Fruit fly (Drosophila melanogaster): ENCODE measurements around the gene CG6621.

CG6621 gene

DNA sequence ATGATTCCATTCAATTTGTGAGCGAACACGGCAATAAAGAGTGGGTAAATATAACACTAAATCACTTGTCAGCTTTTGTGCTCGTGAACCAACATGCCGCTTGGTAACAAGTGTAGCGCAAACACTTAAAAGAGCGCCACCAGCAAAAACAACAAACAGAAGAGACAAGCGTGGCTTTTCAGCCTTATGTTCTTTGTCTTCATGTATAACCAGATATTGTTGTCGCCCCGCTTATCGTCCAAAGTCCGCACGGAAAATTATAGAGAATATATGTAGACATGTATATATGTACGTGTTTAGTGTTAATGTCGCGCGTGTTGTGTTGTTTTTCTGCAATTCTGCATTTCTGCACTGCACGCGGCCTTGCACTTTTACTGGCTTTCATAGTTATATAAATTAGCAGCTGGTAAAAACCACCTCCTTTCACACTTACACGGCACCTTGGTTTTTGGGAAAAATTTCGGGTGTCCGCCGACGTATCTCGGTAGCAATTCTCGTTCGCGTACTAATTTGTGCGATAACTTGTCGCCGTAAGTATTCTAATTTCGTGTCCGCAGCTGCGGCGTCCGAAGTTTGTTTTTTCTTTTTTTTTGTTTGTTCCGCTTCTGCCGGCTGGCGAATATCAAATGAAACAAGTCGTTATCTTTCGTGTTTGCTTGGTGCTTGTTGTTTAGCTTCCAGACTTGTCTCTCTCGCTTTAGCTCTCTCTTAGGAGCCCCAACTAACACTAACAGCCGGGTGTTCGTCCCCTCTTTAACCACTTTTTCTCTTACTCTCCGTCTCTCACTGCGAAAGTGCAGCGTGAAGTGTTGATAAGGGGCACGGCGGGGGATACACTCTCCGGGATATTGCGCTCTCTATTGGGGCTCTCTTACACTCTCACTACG, 4.5 kb downstream of the CG6621 start (continued):
- TF ChIP-seq Sox102F (GFP tag; optimal IDR thresholded peaks at IDR 0.05) (no peak), Tbp (GFP tag; optimal IDR thresholded peaks at IDR 0.05) (no peak), HmgD (GFP tag; optimal IDR thresholded peaks at IDR 0.05) (no peak), abd-A (tag; optimal IDR thresholded peaks at IDR 0.05) (no peak), Asciz (GFP tag; optimal IDR thresholded peaks at IDR 0.05) (no peak), CG8944 (GFP tag; optimal IDR thresholded peaks at IDR 0.05) (no peak), Bgb (GFP tag; IDR thresholded peaks at IDR 0.05; ENCODE audit: partially characterized antibody) (0 out of 2 replicates have a peak, but pooled peaks have one; percentile 34), BEAF-32 (GFP tag; optimal IDR thresholded peaks at IDR 0.05) (no peak), CG8089 (GFP tag; optimal IDR thresholded peaks at IDR 0.05) (no peak), CG15696 (tag; optimal IDR thresholded peaks at IDR 0.05) (no peak), CG33557 (GFP tag; optimal IDR thresholded peaks at IDR 0.05) (no peak), NC2α (GFP tag; optimal IDR thresholded peaks at IDR 0.05) (no peak), sob (GFP tag; IDR thresholded peaks at IDR 0.05) (peak; percentile 6; the same call in 1 of the 2 replicates), CG3995 (GFP tag; optimal IDR thresholded peaks at IDR 0.05) (peak; percentile 58), dpn (GFP tag; optimal IDR thresholded peaks at IDR 0.05) (peak; percentile 19 to 26), fu2 (GFP tag; optimal IDR thresholded peaks at IDR 0.05) (no peak), gt (GFP tag; IDR thresholded peaks at IDR 0.05) (no peak), CG11560 (tag; IDR thresholded peaks at IDR 0.05) (no peak), H2.0 (GFP tag; IDR thresholded peaks at IDR 0.05) (0 out of 2 replicates have a peak, but pooled peaks have one; percentile 25), CG11696 (GFP tag; IDR thresholded peaks at IDR 0.05) (peak; percentile 50; the same call in 1 of the 2 replicates), CG2202 (tag; optimal IDR thresholded peaks at IDR 0.05) (no peak), CG1792 (GFP tag; optimal IDR thresholded peaks at IDR 0.05) (no peak), cato (GFP tag; optimal IDR thresholded peaks at IDR 0.05; ENCODE audit: borderline replicate concordance) (no peak), vfl (GFP tag; optimal IDR thresholded peaks at IDR 0.05) (no peak), TFAM (GFP tag; optimal IDR thresholded peaks at IDR 0.05) (no peak), Optix (GFP tag; IDR thresholded peaks at IDR 0.05) (peak; percentile 12; the same call in 1 of the 3 replicates), CG8388 (GFP tag; optimal IDR thresholded peaks at IDR 0.05) (no peak), zfh2 (GFP tag; optimal IDR thresholded peaks at IDR 0.05) (peak; percentile 46), CG9437 (GFP tag; optimal IDR thresholded peaks at IDR 0.05) (no peak), gce (GFP tag; IDR thresholded peaks at IDR 0.05) (no peak), HmgZ (tag; optimal IDR thresholded peaks at IDR 0.05) (peak; percentile 25), row (GFP tag; IDR thresholded peaks at IDR 0.05) (peak; percentile 65), wdn (GFP tag; IDR thresholded peaks at IDR 0.05) (no peak), C15 (GFP tag; IDR thresholded peaks at IDR 0.05) (no peak; the same call in 2 of the 3 replicates), gsb-n (tag; optimal IDR thresholded peaks at IDR 0.05) (no peak), Gug (GFP tag; IDR thresholded peaks at IDR 0.05) (peak; percentile 25; the same call in 1 of the 4 replicates), CG11093 (GFP tag; IDR thresholded peaks at IDR 0.05) (no peak), E2f2 (GFP tag; IDR thresholded peaks at IDR 0.05) (no peak), Stat92E (GFP tag; optimal IDR thresholded peaks at IDR 0.05) (no peak), Dp (GFP tag; optimal IDR thresholded peaks at IDR 0.05) (no peak), Gsc (GFP tag; IDR thresholded peaks at IDR 0.05) (no peak), CG12236 (GFP tag; optimal IDR thresholded peaks at IDR 0.05) (no peak), sd (tag; optimal IDR thresholded peaks at IDR 0.05) (no peak), CG4424 (GFP tag; optimal IDR thresholded peaks at IDR 0.05) (peak; percentile 16), tap (tag; optimal IDR thresholded peaks at IDR 0.05) (peak; percentile 10), ewg (GFP tag; optimal IDR thresholded peaks at IDR 0.05) (no peak), danr (GFP tag; IDR thresholded peaks at IDR 0.05) (no peak), Pdp1 (GFP tag; optimal IDR thresholded peaks at IDR 0.05) (peak in 1 of 2 experiments; percentile 70), ranshi (GFP tag; IDR thresholded peaks at IDR 0.05) (no peak; the same call in 1 of the 2 replicates)
